Worm (Caenorhabditis elegans) whole organism, young adult: Measurements from ENCODE around the gene zhit-1.
A peak's percentile ranks its signal among the peaks of the same experiment; 100 is the strongest.

Source experiments
- B0035.1 ChIP-seq: sonication (generic microtip); optimal IDR thresholded peaks from 2 replicates; lab custom pipeline; 2016; ENCODE audit warnings: missing genetic modification characterization, mild to moderate bottlenecking, missing compliant biosample characterization, missing genotype, missing genetic modification reagents
- B0261.1 ChIP-seq: sonication (generic microtip); optimal IDR thresholded peaks from 2 replicates; lab custom pipeline; 2016; ENCODE audit warnings: mild to moderate bottlenecking, missing genetic modification characterization, moderate library complexity, missing compliant biosample characterization
- B0336.3 ChIP-seq: fragments of 200-800 bp; sonication (Bioruptor generic); IDR thresholded peaks from 2 replicates; pipeline ENCODE4 v1.3.6; 2022; ENCODE audit warnings: missing genetic modification characterization, missing compliant biosample characterization
- C06A6.2 ChIP-seq: fragments of 200-800 bp; sonication (Bioruptor generic); conservative IDR thresholded peaks from 2 replicates; pipeline ENCODE4 v1.3.6; 2022; ENCODE audit warnings: missing genetic modification characterization, missing compliant biosample characterization
- D2030.7 ChIP-seq: fragments of 200-800 bp; sonication (Bioruptor generic); IDR thresholded peaks from 2 replicates; pipeline ENCODE4 v1.3.6; 2022; ENCODE audit warnings: missing genetic modification reagents, missing genetic modification characterization, missing compliant biosample characterization
- F22D6.2 ChIP-seq: sonication (generic microtip); optimal IDR thresholded peaks from 2 replicates; lab custom pipeline; 2016; ENCODE audit warnings: mild to moderate bottlenecking, missing genetic modification characterization, missing compliant biosample characterization
- F39B2.1 ChIP-seq: fragments of 200-800 bp; sonication (Bioruptor generic); IDR thresholded peaks from 2 replicates; pipeline ENCODE4 v1.3.6; 2022; ENCODE audit warnings: missing genetic modification reagents, missing genetic modification characterization, missing compliant biosample characterization
- F57A8.1 ChIP-seq: fragments of 200-800 bp; sonication (Bioruptor generic); optimal IDR thresholded peaks from 2 replicates; lab custom pipeline; 2018; ENCODE audit warnings: mild to moderate bottlenecking, missing genetic modification characterization, moderate library complexity, missing compliant biosample characterization
- akir-1 ChIP-seq: fragments of 200-800 bp; sonication (Bioruptor generic); optimal IDR thresholded peaks from 2 replicates; lab custom pipeline; 2018; ENCODE audit warnings: mild to moderate bottlenecking, missing genetic modification characterization, moderate library complexity, missing compliant biosample characterization
- ama-1 ChIP-seq, 3 experiments: fragments of 150-350 bp in 1 of 3; sonication (generic microtip) in 2 of 3; optimal IDR thresholded peaks; 2 replicates each; lab custom pipeline; 2014 to 2018; ENCODE audit warnings: missing biosample characterization in 2 of 3, missing genetic modification characterization in 2 of 3, missing genetic modification reagents in 2 of 3
- atf-7 ChIP-seq: sonication (generic microtip); optimal IDR thresholded peaks from 2 replicates; lab custom pipeline; 2017; ENCODE audit warnings: mild to moderate bottlenecking, missing genetic modification characterization, missing compliant biosample characterization
- athp-1 ChIP-seq: sonication (generic microtip); optimal IDR thresholded peaks from 2 replicates; lab custom pipeline; 2017; ENCODE audit warnings: mild to moderate bottlenecking, missing genetic modification characterization, missing compliant biosample characterization
- attf-3 ChIP-seq: fragments of 200-800 bp; sonication (Bioruptor generic); conservative IDR thresholded peaks from 2 replicates; pipeline ENCODE4 v1.3.6; 2022; ENCODE audit warnings: missing genetic modification reagents, missing genetic modification characterization, missing compliant biosample characterization
- attf-5 ChIP-seq: fragments of 200-800 bp; sonication (Bioruptor generic); optimal IDR thresholded peaks from 2 replicates; lab custom pipeline; 2018; ENCODE audit warnings: mild to moderate bottlenecking, missing genetic modification characterization, missing compliant biosample characterization
- bed-1 ChIP-seq: fragments of 200-800 bp; sonication (Bioruptor generic); IDR thresholded peaks from 2 replicates; pipeline ENCODE4 v1.3.6; 2022; ENCODE audit warnings: missing genetic modification reagents, missing genetic modification characterization, missing compliant biosample characterization
- bed-2 ChIP-seq: fragments of 200-800 bp; sonication (Bioruptor generic); IDR thresholded peaks from 2 replicates; pipeline ENCODE4 v1.3.6; 2022; ENCODE audit warnings: missing genetic modification reagents, missing genetic modification characterization, missing compliant biosample characterization
- cebp-1 ChIP-seq, 2 experiments: fragments of 200-800 bp in 1 of 2; sonication (Bioruptor generic) in 1 of 2; sonication (generic microtip) in 1 of 2; IDR thresholded peaks in 1 of 2; optimal IDR thresholded peaks in 1 of 2; 2 replicates each; pipeline versions ENCODE4 v1.3.6 to Lab custom; 2017 to 2022; ENCODE audit warnings: missing compliant biosample characterization in 2 of 2, missing genetic modification characterization in 2 of 2, mild to moderate bottlenecking in 1 of 2, missing genetic modification reagents in 1 of 2, moderate library complexity in 1 of 2
- cebp-2 ChIP-seq: fragments of 200-800 bp; sonication (Bioruptor generic); IDR thresholded peaks from 2 replicates; pipeline ENCODE4 v1.3.6; 2022; ENCODE audit warnings: missing genetic modification characterization, missing compliant biosample characterization
- ceh-100 ChIP-seq: fragments of 200-800 bp; sonication (Bioruptor generic); IDR thresholded peaks from 2 replicates; pipeline ENCODE4 v1.3.6; 2022; ENCODE audit warnings: missing genetic modification reagents, missing genetic modification characterization, missing compliant biosample characterization
- ceh-79 ChIP-seq: sonication (generic microtip); optimal IDR thresholded peaks from 2 replicates; lab custom pipeline; 2017; ENCODE audit warnings: mild to moderate bottlenecking, missing genetic modification characterization, missing compliant biosample characterization
- ceh-91 ChIP-seq: fragments of 200-800 bp; sonication (Bioruptor generic); IDR thresholded peaks from 2 replicates; pipeline ENCODE4 v1.3.6; 2022; ENCODE audit warnings: missing genetic modification reagents, missing genetic modification characterization, missing compliant biosample characterization
- chd-7 ChIP-seq: sonication (generic microtip); optimal IDR thresholded peaks from 2 replicates; lab custom pipeline; 2016; ENCODE audit warnings: mild to moderate bottlenecking, missing genetic modification characterization, moderate library complexity, missing compliant biosample characterization
- die-1 ChIP-seq: sonication (generic microtip); optimal IDR thresholded peaks from 2 replicates; lab custom pipeline; 2016; ENCODE audit warnings: missing genotype, mild to moderate bottlenecking, missing genetic modification characterization, missing compliant biosample characterization
- ekl-4 ChIP-seq: fragments of 200-800 bp; sonication (Bioruptor generic); IDR thresholded peaks from 2 replicates; pipeline ENCODE4 v1.3.6; 2022; ENCODE audit warnings: missing genetic modification reagents, missing genetic modification characterization, missing compliant biosample characterization
- ets-4 ChIP-seq: fragments of 200-800 bp; sonication (Bioruptor generic); optimal IDR thresholded peaks from 2 replicates; lab custom pipeline; 2018; ENCODE audit warnings: mild to moderate bottlenecking, missing genetic modification characterization, missing compliant biosample characterization
- hlh-12 ChIP-seq: sonication (generic microtip); optimal IDR thresholded peaks from 2 replicates; lab custom pipeline; 2016; ENCODE audit warnings: missing genetic modification characterization, missing compliant biosample characterization
- hlh-26 ChIP-seq: fragments of 200-800 bp; sonication (Bioruptor generic); conservative IDR thresholded peaks from 2 replicates; pipeline ENCODE4 v1.3.6; 2022; ENCODE audit warnings: missing genetic modification reagents, missing genetic modification characterization, missing compliant biosample characterization
- hmg-20 ChIP-seq: fragments of 200-800 bp; sonication (Bioruptor generic); IDR thresholded peaks from 2 replicates; pipeline ENCODE4 v1.3.6; 2022; ENCODE audit warnings: missing genetic modification reagents, missing genetic modification characterization, missing compliant biosample characterization
- let-607 ChIP-seq, 2 experiments: fragments of 200-800 bp in 1 of 2; sonication (Bioruptor generic) in 1 of 2; sonication (generic microtip) in 1 of 2; optimal IDR thresholded peaks; 2 replicates each; lab custom pipeline; 2016 to 2018; ENCODE audit warnings: mild to moderate bottlenecking in 2 of 2, missing compliant biosample characterization in 2 of 2, missing genetic modification characterization in 2 of 2, moderate library complexity in 2 of 2, missing genotype in 1 of 2
- lir-1 ChIP-seq: fragments of 200-800 bp; sonication (Bioruptor generic); conservative IDR thresholded peaks from 2 replicates; pipeline ENCODE4 v1.3.6; 2022; ENCODE audit warnings: missing genetic modification reagents, missing genetic modification characterization, missing compliant biosample characterization
- lsl-1 ChIP-seq: fragments of 200-800 bp; sonication (Bioruptor generic); optimal IDR thresholded peaks from 2 replicates; lab custom pipeline; 2018; ENCODE audit warnings: mild to moderate bottlenecking, missing genetic modification characterization, moderate library complexity, missing compliant biosample characterization
- madf-10 ChIP-seq: sonication (generic microtip); optimal IDR thresholded peaks from 2 replicates; lab custom pipeline; 2016; ENCODE audit warnings: mild to moderate bottlenecking, missing genetic modification characterization, missing compliant biosample characterization
- madf-6 ChIP-seq: fragments of 200-800 bp; sonication (Bioruptor generic); IDR thresholded peaks from 2 replicates; pipeline ENCODE4 v1.3.6; 2022; ENCODE audit warnings: missing genetic modification reagents, missing genetic modification characterization, missing compliant biosample characterization
- mcd-1 ChIP-seq: fragments of 200-800 bp; sonication (Bioruptor generic); IDR thresholded peaks from 2 replicates; pipeline ENCODE4 v1.3.6; 2022; ENCODE audit warnings: missing genetic modification reagents, missing genetic modification characterization, missing compliant biosample characterization
- mes-4 ChIP-seq: sonication (generic microtip); optimal IDR thresholded peaks from 2 replicates; lab custom pipeline; 2016; ENCODE audit warnings: missing genotype, missing genetic modification characterization, missing compliant biosample characterization
- nhr-90 ChIP-seq: sonication (generic microtip); optimal IDR thresholded peaks from 2 replicates; lab custom pipeline; 2016; ENCODE audit warnings: missing genotype, mild to moderate bottlenecking, missing genetic modification characterization, missing compliant biosample characterization
- rcor-1 ChIP-seq: fragments of 200-800 bp; sonication (Bioruptor generic); IDR thresholded peaks from 2 replicates; pipeline ENCODE4 v1.3.6; 2022; ENCODE audit warnings: missing genetic modification reagents, missing genetic modification characterization, missing compliant biosample characterization
- rec-8 ChIP-seq, 2 experiments: sonication (generic microtip); optimal IDR thresholded peaks; 2 replicates each; lab custom pipeline; 2016; ENCODE audit warnings: mild to moderate bottlenecking in 2 of 2, missing genetic modification characterization in 2 of 2, missing genetic modification reagents in 2 of 2, missing genotype in 2 of 2, missing biosample characterization in 1 of 2, missing compliant biosample characterization in 1 of 2, moderate library complexity in 1 of 2
- sdz-38 ChIP-seq: sonication (generic microtip); optimal IDR thresholded peaks from 2 replicates; lab custom pipeline; 2016; ENCODE audit warnings: missing genotype, missing genetic modification characterization, missing compliant biosample characterization
- snpc-1.1 ChIP-seq: sonication (generic microtip); optimal IDR thresholded peaks from 2 replicates; lab custom pipeline; 2017; ENCODE audit warnings: missing genetic modification characterization, mild to moderate bottlenecking, missing compliant biosample characterization, antibody characterized with exemption, moderate library complexity, missing genotype, missing genetic modification reagents; ENCODE audit not compliant: insufficient read depth
- snpc-1.3 ChIP-seq: sonication (generic microtip); optimal IDR thresholded peaks from 2 replicates; lab custom pipeline; 2017; ENCODE audit warnings: missing genetic modification characterization, mild to moderate bottlenecking, missing compliant biosample characterization, antibody characterized with exemption, moderate library complexity, missing genotype, missing genetic modification reagents; ENCODE audit not compliant: insufficient read depth
- snpc-4 ChIP-seq, 5 experiments: fragments of 150-350 bp in 1 of 5; sonication (generic microtip) in 4 of 5; optimal IDR thresholded peaks; 2 replicates each; lab custom pipeline; 2014 to 2018; ENCODE audit warnings: missing genetic modification characterization in 5 of 5, missing biosample characterization in 3 of 5, antibody characterized with exemption in 2 of 5, mild to moderate bottlenecking in 2 of 5, missing compliant biosample characterization in 2 of 5, missing genotype in 2 of 5, moderate library complexity in 2 of 5, missing genetic modification reagents in 1 of 5
- tbp1 ChIP-seq: fragments of 200-800 bp; sonication (Bioruptor generic); optimal IDR thresholded peaks from 2 replicates; lab custom pipeline; 2018; ENCODE audit warnings: mild to moderate bottlenecking, missing genetic modification characterization, missing compliant biosample characterization
- unc-130 ChIP-seq: sonication (generic microtip); optimal IDR thresholded peaks from 2 replicates; lab custom pipeline; 2016; ENCODE audit warnings: missing genetic modification reagents, missing genetic modification characterization, missing compliant biosample characterization
- xnd-1 ChIP-seq: sonication (generic microtip); optimal IDR thresholded peaks from 2 replicates; lab custom pipeline; 2016; ENCODE audit warnings: missing genotype, missing genetic modification reagents, missing genetic modification characterization, missing compliant biosample characterization
- zim-3 ChIP-seq: sonication (generic microtip); optimal IDR thresholded peaks from 2 replicates; lab custom pipeline; 2017; ENCODE audit warnings: mild to moderate bottlenecking, missing genetic modification characterization, moderate library complexity, missing compliant biosample characterization
- ztf-3 ChIP-seq: fragments of 200-800 bp; sonication (Bioruptor generic); optimal IDR thresholded peaks from 2 replicates; lab custom pipeline; 2018; ENCODE audit warnings: mild to moderate bottlenecking, missing genetic modification characterization, missing compliant biosample characterization

Gene zhit-1

DNA sequence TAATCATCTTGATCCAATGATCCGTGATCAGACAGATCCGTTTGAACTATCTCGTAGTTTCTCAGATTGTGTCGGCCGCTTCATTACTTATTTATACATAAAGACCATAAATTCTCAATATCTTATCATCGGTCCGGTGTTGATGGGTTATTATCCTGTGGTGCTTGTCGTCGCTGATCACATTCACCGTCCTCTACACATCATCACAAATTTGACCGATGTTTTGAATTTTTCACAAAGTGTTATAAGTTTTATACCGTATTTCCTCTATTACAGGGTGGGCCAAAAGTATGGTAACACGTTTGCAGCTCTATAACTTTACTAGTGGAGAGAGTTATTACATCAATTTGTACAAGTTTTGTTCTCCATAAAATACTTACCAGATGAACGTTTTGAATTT is 8.4 kb downstream of the zhit-1 start (continued):
- peak; percentile 66 for TF ChIP-seq snpc-4 (GFP tag; optimal IDR thresholded peaks at IDR 0.05; lab: Kevin White, UChicago)
- peak; percentile 83 to 92 (median 86) for TF ChIP-seq snpc-4 (tag; optimal IDR thresholded peaks at IDR 0.05; lab: Kevin White, UChicago)
- no peak for TF ChIP-seq bed-1 (GFP tag; lab: Robert Waterston, UW)
- TF ChIP-seq snpc-1.1 (tag; lab: Kevin White, UChicago), result peak; percentile 87
- no peak for TF ChIP-seq attf-5 (GFP tag; lab: Kevin White, UChicago)
- peak; percentile 38 for TF ChIP-seq lsl-1 (GFP tag; lab: Kevin White, UChicago)
- no peak for TF ChIP-seq hlh-26
- no peak for TF ChIP-seq ztf-3
- TF ChIP-seq xnd-1 (tag; lab: Kevin White, UChicago), result no peak
- no peak for TF ChIP-seq zim-3 (tag; lab: Kevin White, UChicago)
- no peak for TF ChIP-seq ekl-4 (GFP tag; lab: Robert Waterston, UW)
- TF ChIP-seq rcor-1, result peak; percentile 63
- TF ChIP-seq atf-7 (tag; lab: Kevin White, UChicago), result no peak
- no peak for TF ChIP-seq akir-1 (GFP tag; lab: Kevin White, UChicago)
- no peak for TF ChIP-seq sdz-38 (tag; lab: Kevin White, UChicago)
- no peak for TF ChIP-seq hmg-20 (GFP tag; lab: Robert Waterston, UW)
- TF ChIP-seq mes-4 (tag; lab: Kevin White, UChicago), result no peak
- TF ChIP-seq cebp-2 (GFP tag; lab: Robert Waterston, UW), result no peak
- TF ChIP-seq F57A8.1 (GFP tag; lab: Kevin White, UChicago), result no peak
- TF ChIP-seq B0336.3 (GFP tag; lab: Robert Waterston, UW), result no peak
- no peak for TF ChIP-seq ceh-79 (tag; lab: Kevin White, UChicago)
- TF ChIP-seq ama-1 (optimal IDR thresholded peaks at IDR 0.05; lab: Kevin White, UChicago), result no peak
- no peak for TF ChIP-seq ama-1 (GFP tag; optimal IDR thresholded peaks at IDR 0.05; lab: Kevin White, UChicago)
- TF ChIP-seq mcd-1, result no peak
- TF ChIP-seq madf-10, result no peak
- TF ChIP-seq cebp-1 (GFP tag; IDR thresholded peaks at IDR 0.05; lab: Robert Waterston, UW), result no peak
- no peak for TF ChIP-seq cebp-1 (tag; optimal IDR thresholded peaks at IDR 0.05; lab: Kevin White, UChicago)
- no peak for TF ChIP-seq F22D6.2 (tag; lab: Kevin White, UChicago)
- TF ChIP-seq madf-6 (GFP tag; lab: Robert Waterston, UW), result peak; percentile 79
- TF ChIP-seq lir-1 (GFP tag; lab: Robert Waterston, UW), result no peak
- peak; percentile 59 for TF ChIP-seq athp-1 (tag; lab: Kevin White, UChicago)
- TF ChIP-seq let-607 (tag; optimal IDR thresholded peaks at IDR 0.05; lab: Kevin White, UChicago), result no peak
- TF ChIP-seq ceh-91 (GFP tag; lab: Robert Waterston, UW), result no peak
- peak; percentile 50 for TF ChIP-seq B0261.1 (tag; lab: Kevin White, UChicago)
- TF ChIP-seq bed-2 (GFP tag; lab: Robert Waterston, UW), result 0 out of 2 replicates have a peak, but pooled peaks have one; percentile 25
- no peak for TF ChIP-seq ets-4 (GFP tag; lab: Kevin White, UChicago)
- peak; percentile 68 for TF ChIP-seq die-1 (tag; lab: Kevin White, UChicago)
- TF ChIP-seq F39B2.1 (GFP tag; lab: Robert Waterston, UW), result no peak
- no peak for TF ChIP-seq attf-3
- TF ChIP-seq hlh-12, result no peak
- TF ChIP-seq snpc-1.3, result no peak
- TF ChIP-seq ceh-100 (GFP tag; lab: Robert Waterston, UW), result no peak
- TF ChIP-seq nhr-90 (tag; lab: Kevin White, UChicago), result peak; percentile 32
- no peak for TF ChIP-seq chd-7 (tag; lab: Kevin White, UChicago)
- no peak for TF ChIP-seq B0035.1 (tag; lab: Kevin White, UChicago)
- TF ChIP-seq unc-130 (GFP tag; lab: Kevin White, UChicago), result no peak
- TF ChIP-seq rec-8 (tag; optimal IDR thresholded peaks at IDR 0.05; lab: Kevin White, UChicago), result no peak
- peak; percentile 81 for TF ChIP-seq tbp1 (GFP tag; lab: Kevin White, UChicago)
- TF ChIP-seq C06A6.2 (GFP tag; lab: Robert Waterston, UW), result no peak
- peak; percentile 58 for TF ChIP-seq D2030.7
